Worm (Caenorhabditis elegans) whole organism, young adult: ENCODE data around the gene sqst-3.

Source experiments
- B0261.1 ChIP-seq: sonication (generic microtip); optimal IDR thresholded peaks from 2 replicates; lab custom pipeline; 2016; ENCODE audit warnings: mild to moderate bottlenecking, missing genetic modification characterization, moderate library complexity, missing compliant biosample characterization
- F49E8.2 ChIP-seq: sonication (generic microtip); optimal IDR thresholded peaks from 3 replicates; lab custom pipeline; 2017; ENCODE audit warnings: missing genetic modification characterization, mild to moderate bottlenecking, missing compliant biosample characterization, antibody characterized with exemption, moderate library complexity; ENCODE audit not compliant: insufficient read depth
- F55B11.4 ChIP-seq: sonication (generic microtip); optimal IDR thresholded peaks from 2 replicates; lab custom pipeline; 2016; ENCODE audit warnings: missing compliant biosample characterization, missing genetic modification characterization, borderline replicate concordance; ENCODE audit not compliant: insufficient read depth
- T07F8.4 ChIP-seq: sonication (generic microtip); optimal IDR thresholded peaks from 2 replicates; lab custom pipeline; 2016; ENCODE audit warnings: mild to moderate bottlenecking, missing genetic modification characterization, moderate library complexity, missing compliant biosample characterization
- T26A5.8 ChIP-seq: sonication (generic microtip); optimal IDR thresholded peaks from 2 replicates; lab custom pipeline; 2016; ENCODE audit warnings: missing genetic modification characterization, missing compliant biosample characterization
- Y53G8AR.9 ChIP-seq: fragments of 200-800 bp; sonication (Bioruptor generic); conservative IDR thresholded peaks from 2 replicates; pipeline ENCODE4 v1.3.6; 2022; ENCODE audit warnings: missing genetic modification reagents, missing genetic modification characterization, missing compliant biosample characterization
- attf-3 ChIP-seq: fragments of 200-800 bp; sonication (Bioruptor generic); conservative IDR thresholded peaks from 2 replicates; pipeline ENCODE4 v1.3.6; 2022; ENCODE audit warnings: missing genetic modification reagents, missing genetic modification characterization, missing compliant biosample characterization
- bed-2 ChIP-seq: fragments of 200-800 bp; sonication (Bioruptor generic); IDR thresholded peaks from 2 replicates; pipeline ENCODE4 v1.3.6; 2022; ENCODE audit warnings: missing genetic modification reagents, missing genetic modification characterization, missing compliant biosample characterization
- cebp-1 ChIP-seq, 2 experiments: fragments of 200-800 bp in 1 of 2; sonication (Bioruptor generic) in 1 of 2; sonication (generic microtip) in 1 of 2; IDR thresholded peaks in 1 of 2; optimal IDR thresholded peaks in 1 of 2; 2 replicates each; pipeline versions ENCODE4 v1.3.6 to Lab custom; 2017 to 2022; ENCODE audit warnings: missing compliant biosample characterization in 2 of 2, missing genetic modification characterization in 2 of 2, mild to moderate bottlenecking in 1 of 2, missing genetic modification reagents in 1 of 2, moderate library complexity in 1 of 2
- ceh-27 ChIP-seq: fragments of 200-800 bp; sonication (Bioruptor generic); optimal IDR thresholded peaks from 2 replicates; lab custom pipeline; 2018; ENCODE audit warnings: mild to moderate bottlenecking, missing genetic modification characterization, moderate library complexity, missing compliant biosample characterization
- ceh-79 ChIP-seq: sonication (generic microtip); optimal IDR thresholded peaks from 2 replicates; lab custom pipeline; 2017; ENCODE audit warnings: mild to moderate bottlenecking, missing genetic modification characterization, missing compliant biosample characterization
- dox-1 ChIP-seq: fragments of 200-800 bp; sonication (Bioruptor generic); IDR thresholded peaks from 2 replicates; pipeline ENCODE4 v1.3.6; 2022; ENCODE audit warnings: missing genetic modification reagents, missing genetic modification characterization, missing compliant biosample characterization
- egl-44 ChIP-seq: fragments of 200-800 bp; sonication (Bioruptor generic); IDR thresholded peaks from 2 replicates; pipeline ENCODE4 v1.3.6; 2022; ENCODE audit warnings: missing genetic modification reagents, missing genetic modification characterization, missing compliant biosample characterization
- gei-17 ChIP-seq: fragments of 200-800 bp; sonication (Bioruptor generic); optimal IDR thresholded peaks from 2 replicates; lab custom pipeline; 2018; ENCODE audit warnings: mild to moderate bottlenecking, missing genetic modification characterization, missing compliant biosample characterization
- hlh-26 ChIP-seq: fragments of 200-800 bp; sonication (Bioruptor generic); conservative IDR thresholded peaks from 2 replicates; pipeline ENCODE4 v1.3.6; 2022; ENCODE audit warnings: missing genetic modification reagents, missing genetic modification characterization, missing compliant biosample characterization
- let-607 ChIP-seq, 2 experiments: fragments of 200-800 bp in 1 of 2; sonication (Bioruptor generic) in 1 of 2; sonication (generic microtip) in 1 of 2; optimal IDR thresholded peaks; 2 replicates each; lab custom pipeline; 2016 to 2018; ENCODE audit warnings: mild to moderate bottlenecking in 2 of 2, missing compliant biosample characterization in 2 of 2, missing genetic modification characterization in 2 of 2, moderate library complexity in 2 of 2, missing genotype in 1 of 2
- lin-26 ChIP-seq: fragments of 200-800 bp; sonication (Bioruptor generic); IDR thresholded peaks from 2 replicates; pipeline ENCODE4 v1.3.6; 2022; ENCODE audit warnings: missing genetic modification reagents, missing genetic modification characterization, missing compliant biosample characterization
- lin-35 ChIP-seq, 3 experiments: fragments of 150-350 bp in 2 of 3; sonication (generic microtip) in 1 of 3; optimal IDR thresholded peaks; 2 replicates each; lab custom pipeline; 2014 to 2018; ENCODE audit warnings: missing biosample characterization in 3 of 3, missing genetic modification characterization in 3 of 3, missing genetic modification reagents in 3 of 3
- madf-3 ChIP-seq: fragments of 200-800 bp; sonication (Bioruptor generic); IDR thresholded peaks from 2 replicates; pipeline ENCODE4 v1.3.6; 2022; ENCODE audit warnings: missing genetic modification reagents, missing genetic modification characterization, missing compliant biosample characterization
- mel-28 ChIP-seq: sonication (generic microtip); optimal IDR thresholded peaks from 2 replicates; lab custom pipeline; 2016; ENCODE audit warnings: borderline replicate concordance, mild to moderate bottlenecking, missing genetic modification characterization, missing compliant biosample characterization
- nhr-80 ChIP-seq: sonication (generic microtip); optimal IDR thresholded peaks from 2 replicates; lab custom pipeline; 2016; ENCODE audit warnings: missing genetic modification characterization, missing compliant biosample characterization
- pbrm-1 ChIP-seq: fragments of 200-800 bp; sonication (Bioruptor generic); IDR thresholded peaks from 2 replicates; pipeline ENCODE4 v1.3.6; 2022; ENCODE audit warnings: missing genetic modification reagents, missing genetic modification characterization, missing compliant biosample characterization
- rpc-1 ChIP-seq, 2 experiments: fragments of 150-350 bp in 1 of 2; sonication (generic microtip) in 1 of 2; optimal IDR thresholded peaks; 2 replicates each; lab custom pipeline; 2014 to 2018; ENCODE audit warnings: missing biosample characterization in 1 of 2, missing genetic modification characterization in 1 of 2, missing genetic modification reagents in 1 of 2, missing genotype in 1 of 2
- sdz-38 ChIP-seq: sonication (generic microtip); optimal IDR thresholded peaks from 2 replicates; lab custom pipeline; 2016; ENCODE audit warnings: missing genotype, missing genetic modification characterization, missing compliant biosample characterization
- snpc-1.1 ChIP-seq: sonication (generic microtip); optimal IDR thresholded peaks from 2 replicates; lab custom pipeline; 2017; ENCODE audit warnings: missing genetic modification characterization, mild to moderate bottlenecking, missing compliant biosample characterization, antibody characterized with exemption, moderate library complexity, missing genotype, missing genetic modification reagents; ENCODE audit not compliant: insufficient read depth
- snpc-3.4 ChIP-seq: sonication (generic microtip); optimal IDR thresholded peaks from 2 replicates; lab custom pipeline; 2017; ENCODE audit warnings: missing genetic modification characterization, mild to moderate bottlenecking, missing compliant biosample characterization, antibody characterized with exemption, moderate library complexity, missing genotype, missing genetic modification reagents
- snpc-4 ChIP-seq, 5 experiments: fragments of 150-350 bp in 1 of 5; sonication (generic microtip) in 4 of 5; optimal IDR thresholded peaks; 2 replicates each; lab custom pipeline; 2014 to 2018; ENCODE audit warnings: missing genetic modification characterization in 5 of 5, missing biosample characterization in 3 of 5, antibody characterized with exemption in 2 of 5, mild to moderate bottlenecking in 2 of 5, missing compliant biosample characterization in 2 of 5, missing genotype in 2 of 5, moderate library complexity in 2 of 5, missing genetic modification reagents in 1 of 5
- somi-1 ChIP-seq: fragments of 200-800 bp; sonication (Bioruptor generic); optimal IDR thresholded peaks from 2 replicates; lab custom pipeline; 2018; ENCODE audit warnings: mild to moderate bottlenecking, missing genetic modification characterization, missing compliant biosample characterization
- sptf-2 ChIP-seq: fragments of 200-800 bp; sonication (Bioruptor generic); optimal IDR thresholded peaks from 2 replicates; lab custom pipeline; 2018; ENCODE audit warnings: mild to moderate bottlenecking, missing genetic modification characterization, missing compliant biosample characterization
- unc-62 ChIP-seq: fragments of 150-350 bp; optimal IDR thresholded peaks from 2 replicates; lab custom pipeline; 2014; ENCODE audit warnings: missing biosample characterization, missing genetic modification reagents, missing genetic modification characterization
- zfh-2 ChIP-seq: fragments of 200-800 bp; sonication (Bioruptor generic); conservative IDR thresholded peaks from 2 replicates; pipeline ENCODE4 v1.3.6; 2022; ENCODE audit warnings: missing genetic modification reagents, missing genetic modification characterization, missing compliant biosample characterization
- ztf-22 ChIP-seq: fragments of 200-800 bp; sonication (Bioruptor generic); optimal IDR thresholded peaks from 2 replicates; lab custom pipeline; 2018; ENCODE audit warnings: mild to moderate bottlenecking, missing genetic modification characterization, moderate library complexity, missing compliant biosample characterization

sqst-3 gene

ce11 chrV:19253520-19253919 is 22.9 kb downstream of the sqst-3 start, which contains the start of gene F21D9.4:
Gene F21D9.4 (plus strand): TSS chrV:19253820.
- TF ChIP-seq ceh-27 (GFP tag; lab: Kevin White, UChicago) (no peak), sdz-38 (tag; lab: Kevin White, UChicago) (no peak), cebp-1 (GFP tag; IDR thresholded peaks at IDR 0.05; lab: Robert Waterston, UW) (no peak), cebp-1 (tag; optimal IDR thresholded peaks at IDR 0.05; lab: Kevin White, UChicago) (no peak), let-607 (tag; optimal IDR thresholded peaks at IDR 0.05; lab: Kevin White, UChicago) (no peak), sptf-2 (GFP tag; lab: Kevin White, UChicago) (no peak), madf-3 (GFP tag; lab: Robert Waterston, UW) (no peak), Y53G8AR.9 (GFP tag; lab: Robert Waterston, UW) (no peak), B0261.1 (tag; lab: Kevin White, UChicago) (no peak), mel-28 (no peak)

- TF ChIP-seq dox-1 (no peak), let-607 (tag; optimal IDR thresholded peaks at IDR 0.05; lab: Kevin White, UChicago) (no peak), ceh-79 (tag; lab: Kevin White, UChicago) (no peak), T26A5.8 (tag; lab: Kevin White, UChicago) (no peak), rpc-1 (optimal IDR thresholded peaks at IDR 0.05; lab: Kevin White, UChicago) (no peak), rpc-1 (tag; optimal IDR thresholded peaks at IDR 0.05; lab: Kevin White, UChicago) (no peak), F55B11.4 (no peak), F49E8.2 (tag; lab: Kevin White, UChicago) (no peak), lin-26 (GFP tag; lab: Robert Waterston, UW) (no peak), pbrm-1 (GFP tag; lab: Robert Waterston, UW) (no peak), snpc-3.4 (tag; lab: Kevin White, UChicago) (no peak), mel-28 (no peak), bed-2 (GFP tag; lab: Robert Waterston, UW) (no peak), ztf-22 (GFP tag; lab: Kevin White, UChicago) (no peak), gei-17 (no peak), somi-1 (GFP tag; lab: Kevin White, UChicago) (no peak), attf-3 (GFP tag; lab: Robert Waterston, UW) (no peak)
These were observed 27.1 kb downstream of the sqst-3 start, which contains the start of gene F21D9.3 for ce11 chrV:19257653-19258052. Gene F21D9.3 (minus strand): TSS chrV:19257753.

ce11 chrV:19259403-19259802 is 28.8 kb downstream of the sqst-3 start:
- TF ChIP-seq snpc-1.1 (tag; lab: Kevin White, UChicago) = peak; percentile 55
- TF ChIP-seq T07F8.4 (tag; lab: Kevin White, UChicago) = no peak
- TF ChIP-seq snpc-4 (GFP tag; optimal IDR thresholded peaks at IDR 0.05; lab: Kevin White, UChicago) = no peak
- peak in 2 of 4 experiments; percentile 67 to 81 for TF ChIP-seq snpc-4 (tag; optimal IDR thresholded peaks at IDR 0.05; lab: Kevin White, UChicago)
- TF ChIP-seq nhr-80 (tag; lab: Kevin White, UChicago) = no peak
- no peak for TF ChIP-seq unc-62 (GFP tag; lab: Kevin White, UChicago)

- TF ChIP-seq lin-35 (GFP tag; optimal IDR thresholded peaks at IDR 0.05; lab: Kevin White, UChicago) (no peak), egl-44 (no peak), hlh-26 (GFP tag; lab: Robert Waterston, UW) (no peak), zfh-2 (GFP tag; lab: Robert Waterston, UW) (peak; percentile 44)
- TF ChIP-seq, all 124 proteins: peak for 1
These were observed 30.1 kb downstream of the sqst-3 start for ce11 chrV:19260686-19261085.
